Worm (Caenorhabditis elegans): ENCODE data around the gene C52E2.4.
"Not testable (repeated sequence)": the region's sequence is repeated elsewhere in the genome, so short reads cannot be mapped to it uniquely, and the experiment has no call there.

DNA sequence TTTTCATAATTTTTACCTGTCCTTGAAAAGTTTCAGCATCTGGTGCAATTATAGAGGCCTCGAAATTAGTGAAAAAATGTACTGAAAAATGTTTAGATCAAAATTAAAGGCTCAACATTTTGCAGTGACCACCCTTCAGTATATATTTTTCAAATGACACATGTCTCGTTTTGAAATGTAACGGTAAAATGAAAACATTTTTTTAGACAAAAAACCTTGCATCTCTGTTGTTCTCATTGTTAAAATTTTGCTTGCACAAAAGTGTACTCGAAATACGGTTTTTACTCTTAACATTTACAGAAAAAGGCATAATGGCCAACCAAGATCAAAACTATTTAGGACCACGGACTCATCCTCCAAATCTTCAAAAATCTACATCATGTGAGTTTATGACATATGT lies 18.6 kb upstream of the C52E2.4 start, which contains the start of gene math-41:
- TF ChIP-seq mep-1 (tag; optimal IDR thresholded peaks at IDR 0.05); blmp-1 (tag; optimal IDR thresholded peaks at IDR 0.05); tbx-8 (GFP tag; optimal IDR thresholded peaks at IDR 0.05); lsy-2 (tag; optimal IDR thresholded peaks at IDR 0.05); lin-32 (GFP tag; optimal IDR thresholded peaks at IDR 0.05); nhr-28 (tag; optimal IDR thresholded peaks at IDR 0.05); M03D4.4 (tag; optimal IDR thresholded peaks at IDR 0.05); flh-1 (GFP tag; optimal IDR thresholded peaks at IDR 0.05); ceh-43 (GFP tag; optimal IDR thresholded peaks at IDR 0.05): not testable (repeated sequence)

All from whole organism, mixed stage, embryonic.